Worm (Caenorhabditis elegans) whole organism, L1 larva: ENCODE measurements around the gene hpo-30.

Source experiments
- C16A3.4 ChIP-seq: fragments of 150-350 bp; optimal IDR thresholded peaks from 2 replicates; lab custom pipeline; 2014; ENCODE audit warnings: missing biosample characterization, missing genetic modification characterization
- aly-2 ChIP-seq: fragments of 150-350 bp; optimal IDR thresholded peaks from 2 replicates; lab custom pipeline; 2014; ENCODE audit warnings: missing biosample characterization, missing genetic modification characterization
- ama-1 ChIP-seq: fragments of 150-350 bp; optimal IDR thresholded peaks from 2 replicates; lab custom pipeline; 2014
- blmp-1 ChIP-seq: fragments of 150-350 bp; optimal IDR thresholded peaks from 2 replicates; lab custom pipeline; 2014; ENCODE audit warnings: missing biosample characterization, missing genetic modification characterization
- ceh-8 ChIP-seq: fragments of 200-800 bp; sonication (Bioruptor generic); optimal IDR thresholded peaks from 2 replicates; lab custom pipeline; 2018; ENCODE audit warnings: mild to moderate bottlenecking, missing genetic modification characterization, moderate library complexity, missing compliant biosample characterization
- ceh-82 ChIP-seq, 3 experiments: fragments of 150-350 bp in 1 of 3; sonication (generic microtip) in 2 of 3; optimal IDR thresholded peaks; 2 replicates each; lab custom pipeline; 2014 to 2017; ENCODE audit warnings: missing biosample characterization in 3 of 3, missing genetic modification characterization in 3 of 3
- ceh-90 ChIP-seq: sonication (generic microtip); optimal IDR thresholded peaks from 2 replicates; lab custom pipeline; 2016; ENCODE audit warnings: missing genetic modification characterization, missing compliant biosample characterization
- ces-1 ChIP-seq: fragments of 150-350 bp; optimal IDR thresholded peaks from 2 replicates; lab custom pipeline; 2014; ENCODE audit warnings: missing biosample characterization, missing genetic modification reagents, missing genetic modification characterization
- efl-1 ChIP-seq, 4 experiments: fragments of 150-350 bp; optimal IDR thresholded peaks in 3 of 4; peaks in 1 of 4; 1 replicate in 1 of 4; 2 replicates in 3 of 4; lab custom pipeline; 2014; ENCODE audit warnings: missing biosample characterization in 2 of 4, missing genetic modification characterization in 2 of 4, missing genetic modification reagents in 2 of 4
- egl-13 ChIP-seq: sonication (generic microtip); optimal IDR thresholded peaks from 2 replicates; lab custom pipeline; 2016; ENCODE audit warnings: missing genotype, missing genetic modification reagents, missing genetic modification characterization, missing compliant biosample characterization
- elt-3 ChIP-seq, 6 experiments: fragments of 150-350 bp in 1 of 6; sonication (generic microtip); optimal IDR thresholded peaks; 2 replicates each; lab custom pipeline; 2017 to 2018; ENCODE audit warnings: missing biosample characterization in 6 of 6, missing genetic modification characterization in 6 of 6, inconsistent platforms in 1 of 6
- fkh-10 ChIP-seq: sonication (generic microtip); optimal IDR thresholded peaks from 2 replicates; lab custom pipeline; 2017; ENCODE audit warnings: missing biosample characterization, missing genetic modification reagents, missing genetic modification characterization
- fkh-8 ChIP-seq: sonication (generic microtip); optimal IDR thresholded peaks from 2 replicates; lab custom pipeline; 2016; ENCODE audit warnings: mild to moderate bottlenecking, missing genetic modification characterization, missing compliant biosample characterization
- fos-1 ChIP-seq: fragments of 150-350 bp; optimal IDR thresholded peaks from 2 replicates; lab custom pipeline; 2014; ENCODE audit warnings: missing biosample characterization, missing genetic modification characterization
- hpl-2 ChIP-seq: fragments of 150-350 bp; optimal IDR thresholded peaks from 2 replicates; lab custom pipeline; 2014; ENCODE audit warnings: missing biosample characterization, missing genetic modification reagents, missing genetic modification characterization
- isw-1 ChIP-seq: fragments of 200-800 bp; sonication (Bioruptor generic); IDR thresholded peaks from 2 replicates; pipeline ENCODE4 v1.3.6; 2022; ENCODE audit warnings: missing genetic modification characterization, missing compliant biosample characterization
- jun-1 ChIP-seq: fragments of 150-350 bp; optimal IDR thresholded peaks from 2 replicates; lab custom pipeline; 2014; ENCODE audit warnings: missing biosample characterization, missing genetic modification reagents, missing genetic modification characterization
- lin-14 ChIP-seq: fragments of 200-800 bp; sonication (Bioruptor generic); optimal IDR thresholded peaks from 2 replicates; lab custom pipeline; 2018; ENCODE audit warnings: mild to moderate bottlenecking, missing genetic modification characterization, moderate library complexity, missing compliant biosample characterization
- lir-3 ChIP-seq: sonication (generic microtip); optimal IDR thresholded peaks from 2 replicates; lab custom pipeline; 2016; ENCODE audit warnings: mild to moderate bottlenecking, missing genetic modification characterization, moderate library complexity, missing compliant biosample characterization; ENCODE audit not compliant: poor library complexity
- lsy-2 ChIP-seq, 2 experiments: fragments of 150-350 bp; optimal IDR thresholded peaks; 2 replicates each; lab custom pipeline; 2014; ENCODE audit warnings: missing biosample characterization in 2 of 2, missing genetic modification characterization in 2 of 2
- mep-1 ChIP-seq: fragments of 150-350 bp; optimal IDR thresholded peaks from 2 replicates; lab custom pipeline; 2014; ENCODE audit warnings: missing biosample characterization, missing genetic modification characterization
- nhr-20 ChIP-seq: sonication (generic microtip); optimal IDR thresholded peaks from 2 replicates; lab custom pipeline; 2016; ENCODE audit warnings: mild to moderate bottlenecking, missing genetic modification characterization, missing compliant biosample characterization
- nhr-237 ChIP-seq: fragments of 150-350 bp; optimal IDR thresholded peaks from 2 replicates; lab custom pipeline; 2014; ENCODE audit warnings: missing biosample characterization, missing genetic modification characterization
- nhr-47 ChIP-seq: sonication (generic microtip); optimal IDR thresholded peaks from 2 replicates; lab custom pipeline; 2016; ENCODE audit warnings: mild to moderate bottlenecking, missing genetic modification characterization, moderate library complexity, missing compliant biosample characterization
- nhr-71 ChIP-seq: sonication (generic microtip); optimal IDR thresholded peaks from 2 replicates; lab custom pipeline; 2016; ENCODE audit warnings: mild to moderate bottlenecking, missing genetic modification characterization, moderate library complexity, missing compliant biosample characterization
- nhr-90 ChIP-seq: sonication (generic microtip); optimal IDR thresholded peaks from 2 replicates; lab custom pipeline; 2016; ENCODE audit warnings: mild to moderate bottlenecking, missing genetic modification characterization, missing compliant biosample characterization; ENCODE audit not compliant: poor library complexity
- pag-3 ChIP-seq: sonication (generic microtip); optimal IDR thresholded peaks from 2 replicates; lab custom pipeline; 2017; ENCODE audit warnings: missing genetic modification characterization, mild to moderate bottlenecking, missing compliant biosample characterization, antibody characterized with exemption, borderline replicate concordance; ENCODE audit not compliant: insufficient read depth
- pax-3 ChIP-seq: fragments of 200-800 bp; sonication (Bioruptor generic); optimal IDR thresholded peaks from 2 replicates; lab custom pipeline; 2018; ENCODE audit warnings: mild to moderate bottlenecking, missing genetic modification characterization, moderate library complexity, missing compliant biosample characterization
- pqm-1 ChIP-seq: sonication (generic microtip); optimal IDR thresholded peaks from 3 replicates; lab custom pipeline; 2017; ENCODE audit warnings: missing biosample characterization, missing genetic modification characterization
- rnt-1 ChIP-seq: sonication (generic microtip); optimal IDR thresholded peaks from 2 replicates; lab custom pipeline; 2016; ENCODE audit warnings: mild to moderate bottlenecking, missing genetic modification characterization, moderate library complexity, missing compliant biosample characterization
- skn-1 ChIP-seq: fragments of 150-350 bp; optimal IDR thresholded peaks from 2 replicates; lab custom pipeline; 2014; ENCODE audit warnings: missing biosample characterization, missing genetic modification characterization
- snu-23 ChIP-seq: sonication (generic microtip); optimal IDR thresholded peaks from 2 replicates; lab custom pipeline; 2016; ENCODE audit warnings: missing genetic modification characterization, missing compliant biosample characterization
- sup-37 ChIP-seq: fragments of 200-800 bp; sonication (Bioruptor generic); optimal IDR thresholded peaks from 2 replicates; lab custom pipeline; 2018; ENCODE audit warnings: mild to moderate bottlenecking, missing genetic modification characterization, missing compliant biosample characterization
- tbx-2 ChIP-seq: sonication (generic microtip); optimal IDR thresholded peaks from 2 replicates; lab custom pipeline; 2016; ENCODE audit warnings: missing genetic modification characterization, missing compliant biosample characterization
- unc-130 ChIP-seq: fragments of 150-350 bp; optimal IDR thresholded peaks from 2 replicates; lab custom pipeline; 2017; ENCODE audit warnings: missing biosample characterization, missing genetic modification characterization, inconsistent platforms
- unc-62 ChIP-seq: fragments of 150-350 bp; optimal IDR thresholded peaks from 2 replicates; lab custom pipeline; 2014; ENCODE audit warnings: missing biosample characterization, missing genetic modification reagents, missing genetic modification characterization
- xbp-1 ChIP-seq: sonication (generic microtip); optimal IDR thresholded peaks from 2 replicates; lab custom pipeline; 2016; ENCODE audit warnings: missing genetic modification characterization, missing compliant biosample characterization
- zip-4 ChIP-seq: fragments of 200-800 bp; sonication (Bioruptor generic); optimal IDR thresholded peaks from 2 replicates; lab custom pipeline; 2018; ENCODE audit warnings: mild to moderate bottlenecking, missing genetic modification characterization, moderate library complexity, missing compliant biosample characterization
- ztf-11 ChIP-seq, 2 experiments: sonication (generic microtip); optimal IDR thresholded peaks; 2 replicates each; lab custom pipeline; 2016 to 2017; ENCODE audit warnings: missing genetic modification characterization in 2 of 2, missing biosample characterization in 1 of 2, missing compliant biosample characterization in 1 of 2
- ztf-4 ChIP-seq: fragments of 150-350 bp; optimal IDR thresholded peaks from 2 replicates; lab custom pipeline; 2014; ENCODE audit warnings: missing biosample characterization, missing genetic modification characterization

Gene hpo-30

ce11 chrV:12329173-12329572 lies 19.0 kb upstream of the hpo-30 start:
- no peak for TF ChIP-seq unc-62 (GFP tag; lab: Kevin White, UChicago)
- no peak for TF ChIP-seq aly-2 (tag; lab: Kevin White, UChicago)
- no peak for TF ChIP-seq ztf-4
- TF ChIP-seq ceh-8 = no peak
- TF ChIP-seq egl-13 (tag; lab: Kevin White, UChicago) = no peak
- peak; percentile 12 for TF ChIP-seq lin-14 (GFP tag; lab: Kevin White, UChicago)
- no peak for TF ChIP-seq fkh-8 (tag; lab: Kevin White, UChicago)
- TF ChIP-seq ztf-11 (tag; optimal IDR thresholded peaks at IDR 0.05; lab: Kevin White, UChicago) = no peak
- TF ChIP-seq xbp-1 = no peak
- no peak for TF ChIP-seq efl-1 (optimal IDR thresholded peaks at IDR 0.05; lab: Kevin White, UChicago)
- TF ChIP-seq efl-1 (GFP tag; optimal IDR thresholded peaks at IDR 0.05 in 1 of 2; lab: Kevin White, UChicago) = peak in 1 of 2 experiments; percentile 86
- no peak for TF ChIP-seq C16A3.4 (tag; lab: Kevin White, UChicago)
- TF ChIP-seq blmp-1 (tag; lab: Kevin White, UChicago) = no peak
- no peak for TF ChIP-seq fkh-10 (GFP tag; lab: Kevin White, UChicago)
- TF ChIP-seq, all 84 proteins: peak for 2

- no peak for TF ChIP-seq nhr-71 (tag; lab: Kevin White, UChicago)
- TF ChIP-seq efl-1 (optimal IDR thresholded peaks at IDR 0.05; lab: Kevin White, UChicago) = no peak
- TF ChIP-seq efl-1 (GFP tag; optimal IDR thresholded peaks at IDR 0.05 in 1 of 2; lab: Kevin White, UChicago) = peak in 1 of 2 experiments; percentile 16
- no peak for TF ChIP-seq pax-3 (tag; lab: Kevin White, UChicago)
- TF ChIP-seq lin-14 (GFP tag; lab: Kevin White, UChicago) = peak; percentile 13
- no peak for TF ChIP-seq zip-4 (GFP tag; lab: Kevin White, UChicago)
- TF ChIP-seq sup-37 (GFP tag; lab: Kevin White, UChicago) = no peak
- no peak for TF ChIP-seq mep-1 (tag; lab: Kevin White, UChicago)
- no peak for TF ChIP-seq fkh-8 (tag; lab: Kevin White, UChicago)
- TF ChIP-seq fos-1 (tag; lab: Kevin White, UChicago) = no peak
Observed at ce11 chrV:12326638-12327037, 16.5 kb upstream of the hpo-30 start.

ce11 chrV:12320274-12320839 lies 10.2 kb upstream of the hpo-30 start:
- TF ChIP-seq nhr-237 (tag; lab: Kevin White, UChicago) = no peak
- TF ChIP-seq lir-3 (tag; lab: Kevin White, UChicago) = no peak
- peak; percentile 4 for TF ChIP-seq nhr-71 (tag; lab: Kevin White, UChicago)
- TF ChIP-seq ces-1 (GFP tag; lab: Kevin White, UChicago) = no peak
- TF ChIP-seq efl-1 (optimal IDR thresholded peaks at IDR 0.05; lab: Kevin White, UChicago) = no peak
- peak in 1 of 2 experiments; percentile 47 for TF ChIP-seq efl-1 (GFP tag; optimal IDR thresholded peaks at IDR 0.05 in 1 of 2; lab: Kevin White, UChicago)
- TF ChIP-seq nhr-47 (tag; lab: Kevin White, UChicago) = peak; percentile 1
- TF ChIP-seq pax-3 (tag; lab: Kevin White, UChicago) = peak; percentile 1
- no peak for TF ChIP-seq ama-1 (lab: Kevin White, UChicago)
- TF ChIP-seq, all 84 proteins: peak for 4

ce11 chrV:12317894-12318553 lies 7.9 kb upstream of the hpo-30 start, which contains the start of the genes R04F11.5 and R04F11.2:
TSS of gene R04F11.5 (minus strand) at chrV:12318019.
TSS of gene R04F11.2 (plus strand) at chrV:12318381.
- peak; percentile 48 for TF ChIP-seq fkh-8 (tag; lab: Kevin White, UChicago)
- peak; percentile 66 for TF ChIP-seq jun-1
- no peak for TF ChIP-seq pag-3 (tag; lab: Kevin White, UChicago)
- TF ChIP-seq lsy-2 (tag; optimal IDR thresholded peaks at IDR 0.05; lab: Kevin White, UChicago) = peak; percentile 99
- TF ChIP-seq mep-1 (tag; lab: Kevin White, UChicago) = peak; percentile 92
- no peak for TF ChIP-seq pqm-1 (tag; lab: Kevin White, UChicago)
- TF ChIP-seq ceh-90 = no peak
- TF ChIP-seq lin-14 (GFP tag; lab: Kevin White, UChicago) = peak; percentile 77
- peak; percentile 69 for TF ChIP-seq tbx-2
- TF ChIP-seq nhr-90 (tag; lab: Kevin White, UChicago) = peak; percentile 71
- peak in 3 of 6 experiments; percentile 45 to 91 (median 65) for TF ChIP-seq elt-3 (tag; optimal IDR thresholded peaks at IDR 0.05; lab: Kevin White, UChicago)
- TF ChIP-seq unc-130 (tag; lab: Kevin White, UChicago) = peak; percentile 82
- peak; percentile 68 for TF ChIP-seq rnt-1 (tag; lab: Kevin White, UChicago)
- TF ChIP-seq skn-1 (tag; lab: Kevin White, UChicago) = peak; percentile 89
- no peak for TF ChIP-seq ztf-4
- peak; percentile 84 to 88 for TF ChIP-seq efl-1 (optimal IDR thresholded peaks at IDR 0.05; lab: Kevin White, UChicago)
- peak; percentile 85 to 98 for TF ChIP-seq efl-1 (GFP tag; optimal IDR thresholded peaks at IDR 0.05 in 1 of 2; lab: Kevin White, UChicago)
- TF ChIP-seq isw-1 (GFP tag; lab: Robert Waterston, UW) = peak; percentile 67
- peak; percentile 71 for TF ChIP-seq fos-1 (tag; lab: Kevin White, UChicago)
- TF ChIP-seq nhr-20 (tag; lab: Kevin White, UChicago) = peak; percentile 76
- no peak for TF ChIP-seq ces-1 (GFP tag; lab: Kevin White, UChicago)
- TF ChIP-seq snu-23 (GFP tag; lab: Kevin White, UChicago) = peak; percentile 86
- TF ChIP-seq xbp-1 = peak; percentile 73
- TF ChIP-seq hpl-2 = peak; percentile 2
- TF ChIP-seq ceh-82 (tag; optimal IDR thresholded peaks at IDR 0.05; lab: Kevin White, UChicago) = peak; percentile 55 to 86 (median 59)
- TF ChIP-seq egl-13 (tag; lab: Kevin White, UChicago) = peak; percentile 46
